Worm (Caenorhabditis elegans) whole organism, late embryonic: ENCODE data around the gene nlp-30.

Experiments used
- C38D4.7 ChIP-seq: fragments of 200-800 bp; sonication (Bioruptor generic); optimal IDR thresholded peaks from 2 replicates; lab custom pipeline; 2018; ENCODE audit warnings: mild to moderate bottlenecking, missing genetic modification characterization, moderate library complexity, missing compliant biosample characterization
- K02D7.2 ChIP-seq: sonication (generic microtip); optimal IDR thresholded peaks from 2 replicates; lab custom pipeline; 2017; ENCODE audit warnings: mild to moderate bottlenecking, missing genetic modification characterization, missing compliant biosample characterization
- K09A11.1 ChIP-seq: sonication (generic microtip); optimal IDR thresholded peaks from 2 replicates; lab custom pipeline; 2017; ENCODE audit warnings: antibody characterized with exemption, mild to moderate bottlenecking, missing genetic modification characterization, missing compliant biosample characterization; ENCODE audit not compliant: insufficient read depth
- T23F11.4 ChIP-seq: fragments of 200-800 bp; sonication (Bioruptor generic); optimal IDR thresholded peaks from 2 replicates; lab custom pipeline; 2018; ENCODE audit warnings: mild to moderate bottlenecking, missing genetic modification characterization, missing compliant biosample characterization
- Y22D7AL.16 ChIP-seq: sonication (generic microtip); optimal IDR thresholded peaks from 2 replicates; lab custom pipeline; 2016; ENCODE audit warnings: missing genetic modification characterization, missing compliant biosample characterization
- ahr-1 ChIP-seq: sonication (generic microtip); optimal IDR thresholded peaks from 2 replicates; lab custom pipeline; 2016; ENCODE audit warnings: missing genetic modification characterization, missing compliant biosample characterization
- ceh-18 ChIP-seq: sonication (generic microtip); optimal IDR thresholded peaks from 2 replicates; lab custom pipeline; 2016; ENCODE audit warnings: missing genetic modification characterization, missing compliant biosample characterization
- ceh-19 ChIP-seq: fragments of 200-800 bp; sonication (Bioruptor generic); optimal IDR thresholded peaks from 2 replicates; lab custom pipeline; 2018; ENCODE audit warnings: mild to moderate bottlenecking, missing genetic modification characterization, missing compliant biosample characterization
- ceh-22 ChIP-seq: sonication (generic microtip); optimal IDR thresholded peaks from 2 replicates; lab custom pipeline; 2017; ENCODE audit warnings: missing biosample characterization, missing genetic modification characterization
- che-1 ChIP-seq: sonication (generic microtip); optimal IDR thresholded peaks from 2 replicates; lab custom pipeline; 2016; ENCODE audit warnings: mild to moderate bottlenecking, missing genetic modification characterization, missing compliant biosample characterization
- dve-1 ChIP-seq: sonication (generic microtip); optimal IDR thresholded peaks from 2 replicates; lab custom pipeline; 2017; ENCODE audit warnings: antibody characterized with exemption, mild to moderate bottlenecking, missing genetic modification characterization, missing compliant biosample characterization
- elt-2 ChIP-seq: sonication (generic microtip); optimal IDR thresholded peaks from 2 replicates; lab custom pipeline; 2016; ENCODE audit warnings: missing genetic modification reagents, missing genetic modification characterization, missing compliant biosample characterization
- elt-4 ChIP-seq: sonication (generic microtip); optimal IDR thresholded peaks from 2 replicates; lab custom pipeline; 2016; ENCODE audit warnings: missing genetic modification characterization, missing compliant biosample characterization
- fax-1 ChIP-seq: sonication (generic microtip); optimal IDR thresholded peaks from 2 replicates; lab custom pipeline; 2016; ENCODE audit warnings: missing genotype, missing genetic modification characterization, missing compliant biosample characterization
- fkh-10 ChIP-seq: fragments of 150-350 bp; optimal IDR thresholded peaks from 2 replicates; lab custom pipeline; 2014; ENCODE audit warnings: missing biosample characterization, missing genetic modification reagents, missing genetic modification characterization
- gmeb-2 ChIP-seq: sonication (generic microtip); optimal IDR thresholded peaks from 2 replicates; lab custom pipeline; 2016; ENCODE audit warnings: missing genetic modification characterization, inconsistent platforms, missing compliant biosample characterization
- lim-6 ChIP-seq: sonication (generic microtip); optimal IDR thresholded peaks from 2 replicates; lab custom pipeline; 2016; ENCODE audit warnings: missing genetic modification characterization, missing compliant biosample characterization
- lin-11 ChIP-seq: fragments of 200-800 bp; sonication (Bioruptor generic); optimal IDR thresholded peaks from 2 replicates; lab custom pipeline; 2018; ENCODE audit warnings: mild to moderate bottlenecking, missing genetic modification characterization, missing compliant biosample characterization
- mec-3 ChIP-seq: sonication (generic microtip); optimal IDR thresholded peaks from 2 replicates; lab custom pipeline; 2016; ENCODE audit warnings: borderline replicate concordance, missing genetic modification characterization, missing compliant biosample characterization
- npax-4 ChIP-seq: sonication (generic microtip); optimal IDR thresholded peaks from 2 replicates; lab custom pipeline; 2016; ENCODE audit warnings: missing genetic modification characterization, missing compliant biosample characterization
- pat-9 ChIP-seq: fragments of 200-800 bp; sonication (Bioruptor generic); optimal IDR thresholded peaks from 2 replicates; lab custom pipeline; 2018; ENCODE audit warnings: mild to moderate bottlenecking, missing genetic modification characterization, moderate library complexity, missing compliant biosample characterization
- pros-1 ChIP-seq: fragments of 150-350 bp; optimal IDR thresholded peaks from 2 replicates; lab custom pipeline; 2014; ENCODE audit warnings: missing biosample characterization, missing genetic modification reagents, missing genetic modification characterization
- ref-2 ChIP-seq: sonication (generic microtip); optimal IDR thresholded peaks from 2 replicates; lab custom pipeline; 2016; ENCODE audit warnings: missing genetic modification characterization, missing compliant biosample characterization
- sox-2 ChIP-seq: fragments of 200-800 bp; sonication (Bioruptor generic); IDR thresholded peaks from 2 replicates; pipeline ENCODE4 v1.3.6; 2022; ENCODE audit warnings: missing genetic modification reagents, missing genetic modification characterization, missing compliant biosample characterization
- tbx-2 ChIP-seq: sonication (generic microtip); optimal IDR thresholded peaks from 2 replicates; lab custom pipeline; 2016; ENCODE audit warnings: missing genetic modification characterization, missing compliant biosample characterization
- ttx-3 ChIP-seq: sonication (generic microtip); optimal IDR thresholded peaks from 2 replicates; lab custom pipeline; 2016; ENCODE audit warnings: missing genetic modification reagents, missing genetic modification characterization, missing compliant biosample characterization
- unc-3 ChIP-seq, 2 experiments: fragments of 200-800 bp in 1 of 2; sonication (Bioruptor generic) in 1 of 2; sonication (generic microtip) in 1 of 2; conservative IDR thresholded peaks in 1 of 2; optimal IDR thresholded peaks in 1 of 2; 2 replicates each; pipeline versions ENCODE4 v1.3.6 to Lab custom; 2016 to 2022; ENCODE audit warnings: missing compliant biosample characterization in 2 of 2, missing genetic modification characterization in 2 of 2, missing genetic modification reagents in 1 of 2
- unc-55 ChIP-seq: sonication (generic microtip); optimal IDR thresholded peaks from 2 replicates; lab custom pipeline; 2017; ENCODE audit warnings: missing biosample characterization, missing genetic modification reagents, missing genetic modification characterization
- unc-86 ChIP-seq: sonication (generic microtip); optimal IDR thresholded peaks from 2 replicates; lab custom pipeline; 2016; ENCODE audit warnings: missing genetic modification characterization, missing compliant biosample characterization

nlp-30 gene

ce11 chrV:3979053-3979452, 2.7 kb upstream of the nlp-30 start, which contains the start of gene nlp-34:
Gene nlp-34 (minus strand): TSS chrV:3979134.
- no peak for TF ChIP-seq mec-3
- TF ChIP-seq, all 69 proteins: peak for 0

ce11 chrV:3979819-3980218, 2.0 kb upstream of the nlp-30 start, which contains the start of gene nlp-31:
Gene nlp-31 (plus strand): TSS chrV:3980055.
- TF ChIP-seq pros-1 (tag; lab: Kevin White, UChicago) (no peak), elt-2 (tag; lab: Kevin White, UChicago) (peak; percentile 61), ref-2 (tag; lab: Kevin White, UChicago) (peak; percentile 3)

ce11 chrV:3980228-3980933, 1.4 kb upstream of the nlp-30 start:
- TF ChIP-seq tbx-2 (no peak), che-1 (tag; lab: Kevin White, UChicago) (no peak), C38D4.7 (GFP tag; lab: Kevin White, UChicago) (no peak), ceh-22 (no peak), K09A11.1 (tag; lab: Kevin White, UChicago) (no peak), unc-86 (no peak), ceh-18 (no peak), elt-4 (tag; lab: Kevin White, UChicago) (no peak), dve-1 (tag; lab: Kevin White, UChicago) (no peak), pat-9 (tag; lab: Kevin White, UChicago) (no peak), fax-1 (no peak), lim-6 (tag; lab: Kevin White, UChicago) (no peak), npax-4 (tag; lab: Kevin White, UChicago) (no peak)

ce11 chrV:3984178-3984577, 2.4 kb downstream of the nlp-30 start, which contains the start of gene nlp-29:
Gene nlp-29 (plus strand): TSS chrV:3984425.
- TF ChIP-seq T23F11.4 (GFP tag; lab: Kevin White, UChicago) (no peak), ahr-1 (tag; lab: Kevin White, UChicago) (no peak), dve-1 (tag; lab: Kevin White, UChicago) (peak; percentile 12)
- TF ChIP-seq, all 69 proteins: peak for 1

- TF ChIP-seq lin-11 (tag; lab: Kevin White, UChicago): no peak
Observed at ce11 chrV:3985104-3985503, 3.3 kb downstream of the nlp-30 start.

ce11 chrV:3987616-3988015, 5.8 kb downstream of the nlp-30 start, which contains the start of gene nlp-28:
Gene nlp-28 (plus strand): TSS chrV:3987900.
- TF ChIP-seq unc-3 (GFP tag; conservative IDR thresholded peaks at IDR 0.05; lab: Robert Waterston, UW): no peak
- no peak for TF ChIP-seq unc-3 (tag; optimal IDR thresholded peaks at IDR 0.05; lab: Kevin White, UChicago)
- TF ChIP-seq K02D7.2 (tag; lab: Kevin White, UChicago): no peak
- TF ChIP-seq unc-55 (GFP tag; lab: Kevin White, UChicago): no peak
- TF ChIP-seq ttx-3: no peak
- no peak for TF ChIP-seq fkh-10
- no peak for TF ChIP-seq ahr-1 (tag; lab: Kevin White, UChicago)
- no peak for TF ChIP-seq ceh-19 (GFP tag; lab: Kevin White, UChicago)
- no peak for TF ChIP-seq sox-2 (GFP tag; lab: Robert Waterston, UW)
- no peak for TF ChIP-seq gmeb-2 (tag; lab: Kevin White, UChicago)
- TF ChIP-seq ref-2 (tag; lab: Kevin White, UChicago): no peak
- no peak for TF ChIP-seq Y22D7AL.16 (tag; lab: Kevin White, UChicago)
- no peak for TF ChIP-seq mec-3
